Worm (Caenorhabditis elegans) whole organism, young adult: ENCODE data around the gene Y70G10A.4.

Source experiments
- madf-10 ChIP-seq: sonication (generic microtip); optimal IDR thresholded peaks from 2 replicates; lab custom pipeline; 2016; ENCODE audit warnings: mild to moderate bottlenecking, missing genetic modification characterization, missing compliant biosample characterization
- madf-3 ChIP-seq: fragments of 200-800 bp; sonication (Bioruptor generic); IDR thresholded peaks from 2 replicates; pipeline ENCODE4 v1.3.6; 2022; ENCODE audit warnings: missing genetic modification reagents, missing genetic modification characterization, missing compliant biosample characterization

- no peak for TF ChIP-seq madf-3 (GFP tag; lab: Robert Waterston, UW)
- no peak for TF ChIP-seq madf-10
Observed at ce11 chrIII:10240073-10240472, 18.1 kb downstream of the Y70G10A.4 start.
